Worm (Caenorhabditis elegans) whole organism, L4 larva: ENCODE data around the gene Y76B12C.8.

Experiments used
- D1046.2 ChIP-seq: fragments of 200-800 bp; sonication (Bioruptor generic); IDR thresholded peaks from 2 replicates; pipeline ENCODE4 v1.3.6; 2022; ENCODE audit warnings: missing genetic modification characterization, missing compliant biosample characterization
- F44E2.7 ChIP-seq: fragments of 200-800 bp; sonication (Bioruptor generic); IDR thresholded peaks from 2 replicates; pipeline ENCODE4 v2.1.2; 2022; ENCODE audit warnings: missing genetic modification characterization, missing compliant biosample characterization
- T20F7.1 ChIP-seq: fragments of 200-800 bp; sonication (Bioruptor generic); optimal IDR thresholded peaks from 2 replicates; lab custom pipeline; 2018; ENCODE audit warnings: mild to moderate bottlenecking, missing genetic modification characterization, missing compliant biosample characterization
- Y105C5A.15 ChIP-seq: fragments of 200-800 bp; sonication (Bioruptor generic); IDR thresholded peaks from 2 replicates; pipeline ENCODE4 v1.3.6; 2022; ENCODE audit warnings: missing genetic modification characterization, missing compliant biosample characterization
- Y48G9A.11 ChIP-seq: fragments of 200-800 bp; sonication (Bioruptor generic); IDR thresholded peaks from 2 replicates; pipeline ENCODE4 v1.3.6; 2022; ENCODE audit warnings: missing genetic modification reagents, missing genetic modification characterization, missing compliant biosample characterization
- ama-1 ChIP-seq: fragments of 150-350 bp; optimal IDR thresholded peaks from 2 replicates; lab custom pipeline; 2014; ENCODE audit warnings: inconsistent platforms, mixed read lengths
- ceh-28 ChIP-seq: fragments of 150-350 bp; optimal IDR thresholded peaks from 2 replicates; lab custom pipeline; 2014; ENCODE audit warnings: missing biosample characterization, missing genetic modification reagents, missing genetic modification characterization
- ceh-32 ChIP-seq: sonication (generic microtip); optimal IDR thresholded peaks from 2 replicates; lab custom pipeline; 2016; ENCODE audit warnings: mild to moderate bottlenecking, missing genetic modification characterization, missing compliant biosample characterization; ENCODE audit not compliant: poor library complexity
- ces-1 ChIP-seq: fragments of 150-350 bp; sonication (generic microtip); optimal IDR thresholded peaks from 4 replicates; lab custom pipeline; 2014; ENCODE audit warnings: missing biosample characterization, missing genetic modification reagents, missing genetic modification characterization
- cey-2 ChIP-seq: sonication (generic microtip); optimal IDR thresholded peaks from 3 replicates; lab custom pipeline; 2017; ENCODE audit warnings: missing genetic modification characterization, mild to moderate bottlenecking, missing compliant biosample characterization, antibody characterized with exemption, borderline replicate concordance; ENCODE audit not compliant: insufficient read depth
- ctbp-1 ChIP-seq: fragments of 200-800 bp; sonication (Bioruptor generic); IDR thresholded peaks from 2 replicates; pipeline ENCODE4 v1.3.6; 2022; ENCODE audit warnings: missing genetic modification reagents, missing genetic modification characterization, missing compliant biosample characterization
- daf-8 ChIP-seq: fragments of 200-800 bp; sonication (Bioruptor generic); IDR thresholded peaks from 2 replicates; pipeline ENCODE4 v1.3.6; 2022; ENCODE audit warnings: missing genetic modification characterization, missing compliant biosample characterization
- egl-27 ChIP-seq: sonication (generic microtip); optimal IDR thresholded peaks from 3 replicates; lab custom pipeline; 2017; ENCODE audit warnings: missing biosample characterization, missing genetic modification reagents, missing genetic modification characterization
- fkh-10 ChIP-seq: fragments of 150-350 bp; optimal IDR thresholded peaks from 2 replicates; lab custom pipeline; 2014; ENCODE audit warnings: missing biosample characterization, missing genetic modification reagents, missing genetic modification characterization
- lim-7 ChIP-seq: fragments of 200-800 bp; sonication (Bioruptor generic); IDR thresholded peaks from 2 replicates; pipeline ENCODE4 v1.3.6; 2022; ENCODE audit warnings: missing genetic modification characterization, missing compliant biosample characterization
- lin-29 ChIP-seq: fragments of 200-800 bp; sonication (Bioruptor generic); IDR thresholded peaks from 2 replicates; pipeline ENCODE4 v1.3.6; 2022; ENCODE audit warnings: missing genetic modification reagents, missing genetic modification characterization, missing compliant biosample characterization
- lin-38 ChIP-seq: fragments of 200-800 bp; sonication (Bioruptor generic); IDR thresholded peaks from 2 replicates; pipeline ENCODE4 v1.3.6; 2022; ENCODE audit warnings: missing genetic modification reagents, missing genetic modification characterization, missing compliant biosample characterization
- lsy-2 ChIP-seq, 2 experiments: fragments of 150-350 bp in 1 of 2; sonication (generic microtip) in 1 of 2; optimal IDR thresholded peaks; 2 replicates each; lab custom pipeline; 2014 to 2017; ENCODE audit warnings: missing biosample characterization in 2 of 2, missing genetic modification characterization in 2 of 2
- mdl-1 ChIP-seq, 2 experiments: fragments of 150-350 bp in 1 of 2; sonication (generic microtip) in 1 of 2; optimal IDR thresholded peaks; 2 replicates each; lab custom pipeline; 2014 to 2017; ENCODE audit warnings: missing biosample characterization in 2 of 2, missing genetic modification characterization in 2 of 2
- mep-1 ChIP-seq: fragments of 150-350 bp; sonication (generic microtip); optimal IDR thresholded peaks from 3 replicates; lab custom pipeline; 2014; ENCODE audit warnings: missing biosample characterization, missing genetic modification characterization
- mxl-3 ChIP-seq: fragments of 200-800 bp; sonication (Bioruptor generic); optimal IDR thresholded peaks from 2 replicates; lab custom pipeline; 2018; ENCODE audit warnings: mild to moderate bottlenecking, missing genetic modification characterization, missing compliant biosample characterization
- nhr-10 ChIP-seq: fragments of 150-350 bp; optimal IDR thresholded peaks from 2 replicates; lab custom pipeline; 2014; ENCODE audit warnings: missing biosample characterization, missing genetic modification characterization
- nhr-111 ChIP-seq: fragments of 200-800 bp; sonication (Bioruptor generic); optimal IDR thresholded peaks from 2 replicates; lab custom pipeline; 2018; ENCODE audit warnings: mild to moderate bottlenecking, missing genetic modification characterization, missing compliant biosample characterization
- nhr-237 ChIP-seq: sonication (generic microtip); optimal IDR thresholded peaks from 2 replicates; lab custom pipeline; 2017; ENCODE audit warnings: missing biosample characterization, missing genetic modification characterization
- nhr-28 ChIP-seq: fragments of 150-350 bp; optimal IDR thresholded peaks from 2 replicates; lab custom pipeline; 2014; ENCODE audit warnings: missing biosample characterization, missing genetic modification characterization
- nhr-48 ChIP-seq: sonication (generic microtip); optimal IDR thresholded peaks from 2 replicates; lab custom pipeline; 2016; ENCODE audit warnings: mild to moderate bottlenecking, missing genetic modification characterization, missing compliant biosample characterization
- nhr-6 ChIP-seq: fragments of 150-350 bp; optimal IDR thresholded peaks from 2 replicates; lab custom pipeline; 2014; ENCODE audit warnings: missing biosample characterization, missing genetic modification characterization
- php-3 ChIP-seq: fragments of 200-800 bp; sonication (Bioruptor generic); IDR thresholded peaks from 2 replicates; pipeline ENCODE4 v1.3.6; 2022; ENCODE audit warnings: missing genetic modification reagents, missing genetic modification characterization, missing compliant biosample characterization
- pqm-1 ChIP-seq: sonication (generic microtip); optimal IDR thresholded peaks from 2 replicates; lab custom pipeline; 2017; ENCODE audit warnings: missing biosample characterization, missing genetic modification characterization
- set-16 ChIP-seq: fragments of 200-800 bp; sonication (Bioruptor generic); IDR thresholded peaks from 2 replicates; pipeline ENCODE4 v1.3.6; 2022; ENCODE audit warnings: missing genetic modification reagents, missing genetic modification characterization, missing compliant biosample characterization
- vab-7 ChIP-seq: fragments of 200-800 bp; sonication (Bioruptor generic); IDR thresholded peaks from 2 replicates; pipeline ENCODE4 v1.3.6; 2022; ENCODE audit warnings: missing genetic modification reagents, missing genetic modification characterization, missing compliant biosample characterization
- ztf-7 ChIP-seq: fragments of 150-350 bp; optimal IDR thresholded peaks from 2 replicates; lab custom pipeline; 2014; ENCODE audit warnings: missing biosample characterization, missing genetic modification characterization

Y76B12C.8 gene

DNA sequence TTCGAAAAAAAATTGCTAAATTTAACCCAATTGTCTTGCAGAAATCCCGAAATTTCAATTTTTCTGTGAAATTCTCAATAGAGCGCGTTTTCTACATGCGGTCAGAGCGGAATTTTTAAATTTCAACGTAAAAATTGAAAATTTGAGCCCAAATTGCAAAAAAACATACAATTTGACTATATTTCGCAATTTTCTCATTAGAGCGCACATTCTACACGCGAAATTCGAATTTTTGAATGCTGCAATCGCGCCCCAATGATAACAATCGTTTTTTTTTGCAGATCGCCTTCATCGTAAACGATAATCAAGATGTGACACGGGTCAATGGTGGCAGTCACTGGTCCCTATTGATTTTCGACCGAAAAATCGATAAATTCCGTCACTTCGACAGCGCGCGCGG is 15.7 kb upstream of the Y76B12C.8 start:
- TF ChIP-seq ztf-7 (tag; lab: Kevin White, UChicago) (no peak), F44E2.7 (GFP tag; lab: Robert Waterston, UW) (no peak), lim-7 (GFP tag; lab: Robert Waterston, UW) (no peak), lsy-2 (tag; optimal IDR thresholded peaks at IDR 0.05; lab: Kevin White, UChicago) (no peak), nhr-6 (tag; lab: Kevin White, UChicago) (no peak), mdl-1 (tag; optimal IDR thresholded peaks at IDR 0.05; lab: Kevin White, UChicago) (no peak), lin-38 (GFP tag; lab: Robert Waterston, UW) (peak; percentile 77), pqm-1 (tag; lab: Kevin White, UChicago) (no peak)

DNA sequence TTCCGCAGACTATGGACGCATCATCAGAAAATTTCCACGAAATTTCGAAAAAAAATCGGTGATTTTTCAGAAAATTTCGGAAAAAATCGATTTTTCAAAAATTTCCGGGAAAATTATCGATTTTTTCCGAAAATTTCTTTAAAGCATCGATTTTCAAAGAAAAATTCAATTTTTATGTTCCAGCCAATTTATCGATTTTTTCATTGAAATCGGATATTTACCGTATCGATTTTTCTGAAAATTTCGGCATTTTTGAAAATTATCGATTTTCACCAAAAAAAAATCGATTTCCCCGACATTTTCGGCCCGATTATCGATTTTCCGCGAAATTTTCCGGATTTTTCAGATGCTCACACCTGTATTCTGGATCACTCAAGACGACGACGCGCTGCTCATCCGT is 14.7 kb upstream of the Y76B12C.8 start, which contains the start of gene Y48A5A.1:
TSS of gene Y48A5A.1 (plus strand) at position 347 of the 400 bp plus-strand sequence.
- TF ChIP-seq T20F7.1, result no peak
- TF ChIP-seq vab-7 (GFP tag; lab: Robert Waterston, UW), result no peak
- peak; percentile 93 for TF ChIP-seq ceh-28
- no peak for TF ChIP-seq egl-27 (tag; lab: Kevin White, UChicago)
- TF ChIP-seq mep-1 (tag; lab: Kevin White, UChicago), result no peak
- TF ChIP-seq php-3 (GFP tag; lab: Robert Waterston, UW), result no peak
- TF ChIP-seq pqm-1 (tag; lab: Kevin White, UChicago), result no peak
- no peak for TF ChIP-seq ceh-32

ce11 chrIV:1969353-1969752 is 10.4 kb upstream of the Y76B12C.8 start, which contains the start of gene Y48A5A.3:
Y48A5A.3 (plus strand) TSS chrIV:1969737.
- TF ChIP-seq ceh-28, result peak; percentile 86
- TF ChIP-seq ctbp-1, result no peak
- TF ChIP-seq, all 104 proteins: peak for 1

DNA sequence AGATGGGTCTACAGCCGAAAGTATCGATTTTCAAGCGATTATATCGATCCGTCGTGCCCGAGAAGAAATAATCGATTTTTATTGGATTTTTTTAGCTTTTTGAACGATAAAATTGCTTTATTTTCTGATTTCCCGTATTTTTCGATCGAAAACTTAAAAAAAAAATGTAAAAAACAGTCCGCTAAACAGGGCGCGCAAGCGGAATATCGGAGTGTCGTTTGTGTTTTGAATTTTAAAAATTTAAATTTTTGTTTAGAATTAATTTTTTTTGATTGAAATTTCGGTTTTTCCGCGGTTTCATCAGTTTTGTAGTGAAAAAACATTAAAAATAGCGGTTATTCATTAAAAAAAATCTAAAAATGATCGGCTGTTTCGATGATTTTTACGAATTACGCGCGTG is 9.6 kb upstream of the Y76B12C.8 start:
- TF ChIP-seq nhr-237 (tag; lab: Kevin White, UChicago) (no peak), lin-29 (GFP tag; lab: Robert Waterston, UW) (no peak), Y48G9A.11 (GFP tag; lab: Robert Waterston, UW) (peak; percentile 89), nhr-28 (tag; lab: Kevin White, UChicago) (no peak)

DNA sequence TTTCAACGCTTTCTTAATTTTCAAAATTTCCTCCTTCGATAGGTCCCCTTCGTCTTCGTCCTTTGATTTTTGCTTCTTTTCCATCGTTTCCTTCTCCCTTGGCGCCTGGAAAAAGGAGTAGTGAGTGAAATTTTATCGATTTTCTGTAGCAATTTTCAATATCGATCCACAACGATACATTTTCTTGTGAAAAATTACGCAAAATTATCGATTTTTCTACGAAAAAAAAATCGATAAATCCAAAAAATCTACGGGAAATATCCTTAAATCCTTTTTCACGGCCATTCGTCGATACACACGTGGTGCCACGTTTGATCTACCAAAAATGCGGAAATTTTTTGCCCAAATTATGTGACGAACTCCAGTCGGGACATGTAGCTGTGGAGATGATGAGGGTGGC is 8.7 kb upstream of the Y76B12C.8 start:
- TF ChIP-seq fkh-10 (GFP tag; lab: Kevin White, UChicago), result no peak
- no peak for TF ChIP-seq nhr-48 (tag; lab: Kevin White, UChicago)
- TF ChIP-seq ceh-28, result peak; percentile 67
- no peak for TF ChIP-seq set-16 (GFP tag; lab: Robert Waterston, UW)
- no peak for TF ChIP-seq cey-2 (tag; lab: Kevin White, UChicago)
- TF ChIP-seq ces-1, result no peak
- TF ChIP-seq Y105C5A.15, result no peak

ce11 chrIV:1972271-1972670 is 7.5 kb upstream of the Y76B12C.8 start, which contains the start of gene Y76B12C.4:
Y76B12C.4 (minus strand) TSS chrIV:1972371.
- TF ChIP-seq mxl-3 (GFP tag; lab: Kevin White, UChicago) (no peak), nhr-237 (tag; lab: Kevin White, UChicago) (no peak), nhr-10 (tag; lab: Kevin White, UChicago) (no peak), ama-1 (no peak), daf-8 (no peak), nhr-111 (GFP tag; lab: Kevin White, UChicago) (no peak), D1046.2 (GFP tag; lab: Robert Waterston, UW) (no peak)
